Fruit fly (Drosophila melanogaster) whole organism, embryonic: ENCODE results near the gene Max.

Experiments
- CG12942 ChIP-seq: fragments of 200-800 bp; sonication (Bioruptor generic); optimal IDR thresholded peaks from 3 replicates; lab custom pipeline; 2016; ENCODE audit warnings: missing biosample characterization, missing genetic modification characterization
- CG17359 ChIP-seq: fragments of 200-800 bp; sonication (Bioruptor generic); optimal IDR thresholded peaks from 3 replicates; lab custom pipeline; 2018; ENCODE audit warnings: missing biosample characterization, mild to moderate bottlenecking, missing genetic modification characterization, moderate library complexity
- CG18619 ChIP-seq: fragments of 200-800 bp; sonication (Bioruptor generic); optimal IDR thresholded peaks from 3 replicates; lab custom pipeline; 2017; ENCODE audit warnings: missing biosample characterization, mild to moderate bottlenecking, missing genetic modification characterization
- CG30403 ChIP-seq: fragments of 200-800 bp; sonication (Bioruptor generic); optimal IDR thresholded peaks from 3 replicates; lab custom pipeline; 2016; ENCODE audit warnings: missing biosample characterization, missing genetic modification characterization
- CG31441 ChIP-seq: fragments of 200-800 bp; sonication (Bioruptor generic); IDR thresholded peaks from 2 replicates; pipeline ENCODE4 v1.3.6; 2022; ENCODE audit warnings: missing biosample characterization, missing genetic modification characterization
- CG3163 ChIP-seq: fragments of 200-800 bp; sonication (Bioruptor generic); optimal IDR thresholded peaks from 3 replicates; lab custom pipeline; 2016; ENCODE audit warnings: missing biosample characterization, missing genetic modification characterization
- CG34376 ChIP-seq: fragments of 200-800 bp; sonication (Bioruptor generic); optimal IDR thresholded peaks from 2 replicates; lab custom pipeline; 2018; ENCODE audit warnings: missing biosample characterization, mild to moderate bottlenecking, missing genetic modification characterization
- CG4282 ChIP-seq: fragments of 200-800 bp; sonication (Bioruptor generic); optimal IDR thresholded peaks from 2 replicates; lab custom pipeline; 2016; ENCODE audit warnings: missing biosample characterization, missing genetic modification characterization
- CG4404 ChIP-seq: fragments of 200-800 bp; sonication (Bioruptor generic); IDR thresholded peaks from 2 replicates; pipeline ENCODE4 v1.3.6; 2022; ENCODE audit warnings: missing biosample characterization, missing genetic modification characterization
- CG4707 ChIP-seq: fragments of 200-800 bp; sonication (Bioruptor generic); optimal IDR thresholded peaks from 2 replicates; lab custom pipeline; 2018; ENCODE audit warnings: missing biosample characterization, mild to moderate bottlenecking, missing genetic modification characterization, moderate library complexity
- CG6813 ChIP-seq: fragments of 200-800 bp; sonication (Bioruptor generic); optimal IDR thresholded peaks from 2 replicates; lab custom pipeline; 2017; ENCODE audit warnings: missing biosample characterization, missing genetic modification characterization, mild to moderate bottlenecking, moderate library complexity, missing genetic modification reagents
- CG7839 ChIP-seq: fragments of 200-800 bp; sonication (Bioruptor generic); optimal IDR thresholded peaks from 3 replicates; lab custom pipeline; 2018; ENCODE audit warnings: missing biosample characterization, mild to moderate bottlenecking, missing genetic modification characterization, moderate library complexity
- CG8290 ChIP-seq, 3 experiments: fragments of 200-800 bp; sonication (Bioruptor generic); optimal IDR thresholded peaks; 2 replicates each; lab custom pipeline; 2016 to 2019; ENCODE audit warnings: missing biosample characterization in 3 of 3, missing genetic modification characterization in 3 of 3, mild to moderate bottlenecking in 2 of 3, moderate library complexity in 1 of 3
- CG9437 ChIP-seq: fragments of 200-800 bp; sonication (Bioruptor generic); optimal IDR thresholded peaks from 2 replicates; lab custom pipeline; 2018; ENCODE audit warnings: missing biosample characterization, mild to moderate bottlenecking, missing genetic modification characterization
- CG9876 ChIP-seq: fragments of 200-800 bp; sonication (Bioruptor generic); optimal IDR thresholded peaks from 2 replicates; lab custom pipeline; 2016; ENCODE audit warnings: missing biosample characterization, missing genetic modification characterization
- CoRest ChIP-seq: fragments of 200-800 bp; sonication (Bioruptor generic); optimal IDR thresholded peaks from 3 replicates; lab custom pipeline; 2018; ENCODE audit warnings: missing biosample characterization, mild to moderate bottlenecking, missing genetic modification characterization, moderate library complexity
- Drgx ChIP-seq: fragments of 200-800 bp; sonication (Bioruptor generic); IDR thresholded peaks from 2 replicates; pipeline ENCODE4 v1.3.6; 2022; ENCODE audit warnings: missing biosample characterization, missing genetic modification characterization
- Eip74EF ChIP-seq, 2 experiments: fragments of 200-800 bp in 1 of 2; fragments of >200 bp in 1 of 2; sonication (Bioruptor generic) in 1 of 2; optimal IDR thresholded peaks; 2 replicates each; lab custom pipeline; 2017 to 2019; ENCODE audit warnings: missing biosample characterization in 2 of 2, missing genetic modification characterization in 2 of 2, mild to moderate bottlenecking in 1 of 2, moderate library complexity in 1 of 2
- Fer1 ChIP-seq: fragments of 200-800 bp; sonication (Bioruptor generic); optimal IDR thresholded peaks from 2 replicates; lab custom pipeline; 2017; ENCODE audit warnings: missing biosample characterization, mild to moderate bottlenecking, missing genetic modification characterization
- Hr78 ChIP-seq, 2 experiments: fragments of 200-800 bp in 1 of 2; fragments of >200 bp in 1 of 2; sonication (Bioruptor generic) in 1 of 2; optimal IDR thresholded peaks; 2 replicates each; lab custom pipeline; 2017 to 2019; ENCODE audit warnings: missing biosample characterization in 2 of 2, missing genetic modification characterization in 2 of 2, mild to moderate bottlenecking in 1 of 2, moderate library complexity in 1 of 2
- Sox102F ChIP-seq: fragments of 200-800 bp; sonication (Bioruptor generic); optimal IDR thresholded peaks from 2 replicates; lab custom pipeline; 2018; ENCODE audit warnings: missing biosample characterization, mild to moderate bottlenecking, missing genetic modification characterization, moderate library complexity
- Ssrp ChIP-seq: fragments of 200-800 bp; sonication (Bioruptor generic); optimal IDR thresholded peaks from 2 replicates; lab custom pipeline; 2018; ENCODE audit warnings: missing biosample characterization, mild to moderate bottlenecking, missing genetic modification characterization, moderate library complexity
- TFAM ChIP-seq: fragments of 200-800 bp; sonication (Bioruptor generic); optimal IDR thresholded peaks from 2 replicates; lab custom pipeline; 2017; ENCODE audit warnings: missing biosample characterization, missing genetic modification characterization, inconsistent platforms
- Trl ChIP-seq, 3 experiments: fragments of >200 bp in 2 of 3; fragments of 200-800 bp in 1 of 3; sonication (Bioruptor generic) in 1 of 3; optimal IDR thresholded peaks; 2 replicates in 1 of 3; 3 replicates in 2 of 3; lab custom pipeline; 2016 to 2017; ENCODE audit warnings: missing biosample characterization in 1 of 3, missing genetic modification characterization in 1 of 3
- ac ChIP-seq: fragments of 200-800 bp; sonication (Bioruptor generic); optimal IDR thresholded peaks from 3 replicates; lab custom pipeline; 2017; ENCODE audit warnings: missing biosample characterization, mild to moderate bottlenecking, missing genetic modification characterization
- btn ChIP-seq: fragments of 200-800 bp; sonication (Bioruptor generic); optimal IDR thresholded peaks from 2 replicates; lab custom pipeline; 2016; ENCODE audit warnings: missing biosample characterization, missing genetic modification characterization
- caup ChIP-seq: fragments of 200-800 bp; sonication (Bioruptor generic); optimal IDR thresholded peaks from 3 replicates; lab custom pipeline; 2017; ENCODE audit warnings: missing biosample characterization, mild to moderate bottlenecking, missing genetic modification characterization, moderate library complexity; ENCODE audit not compliant: severe bottlenecking
- crc ChIP-seq: fragments of 200-800 bp; sonication (Bioruptor generic); optimal IDR thresholded peaks from 2 replicates; lab custom pipeline; 2016; ENCODE audit warnings: missing biosample characterization, missing genetic modification characterization
- eve ChIP-seq, 2 experiments: fragments of >200 bp; optimal IDR thresholded peaks; 2 replicates each; lab custom pipeline; 2017; ENCODE audit warnings: missing biosample characterization in 2 of 2, missing genetic modification characterization in 2 of 2
- inv ChIP-seq: fragments of 200-800 bp; sonication (Bioruptor generic); IDR thresholded peaks from 2 replicates; pipeline ENCODE4 v1.3.6; 2022; ENCODE audit warnings: missing biosample characterization, missing genetic modification characterization; ENCODE audit not compliant: partially characterized antibody
- kay ChIP-seq: fragments of 200-800 bp; sonication (Bioruptor generic); optimal IDR thresholded peaks from 2 replicates; lab custom pipeline; 2016; ENCODE audit warnings: missing biosample characterization, missing genetic modification characterization
- knrl ChIP-seq: fragments of 200-800 bp; sonication (Bioruptor generic); IDR thresholded peaks from 3 replicates; pipeline ENCODE4 v1.3.6; 2022; ENCODE audit warnings: missing biosample characterization, missing genetic modification characterization; ENCODE audit not compliant: partially characterized antibody
- nau ChIP-seq: fragments of 200-800 bp; sonication (Bioruptor generic); optimal IDR thresholded peaks from 3 replicates; lab custom pipeline; 2017; ENCODE audit warnings: missing biosample characterization, mild to moderate bottlenecking, missing genetic modification characterization, missing genetic modification reagents
- org-1 ChIP-seq: fragments of 200-800 bp; sonication (Bioruptor generic); optimal IDR thresholded peaks from 2 replicates; lab custom pipeline; 2017; ENCODE audit warnings: missing biosample characterization, missing genetic modification characterization
- phol ChIP-seq: fragments of 200-800 bp; sonication (Bioruptor generic); optimal IDR thresholded peaks from 3 replicates; lab custom pipeline; 2018; ENCODE audit warnings: missing biosample characterization, mild to moderate bottlenecking, missing genetic modification characterization, moderate library complexity
- psq ChIP-seq: fragments of 200-800 bp; sonication (Bioruptor generic); optimal IDR thresholded peaks from 2 replicates; lab custom pipeline; 2017; ENCODE audit warnings: missing biosample characterization, missing genetic modification characterization
- sob ChIP-seq: fragments of 200-800 bp; sonication (Bioruptor generic); IDR thresholded peaks from 2 replicates; pipeline ENCODE4 v1.3.6; 2022; ENCODE audit warnings: missing biosample characterization, missing genetic modification characterization
- tio ChIP-seq: fragments of 200-800 bp; sonication (Bioruptor generic); optimal IDR thresholded peaks from 2 replicates; lab custom pipeline; 2017; ENCODE audit warnings: missing biosample characterization, missing genetic modification characterization, inconsistent platforms
- tll ChIP-seq, 2 experiments: fragments of 200-800 bp in 1 of 2; fragments of >200 bp in 1 of 2; sonication (Bioruptor generic) in 1 of 2; optimal IDR thresholded peaks; 2 replicates each; lab custom pipeline; 2017 to 2019; ENCODE audit warnings: missing biosample characterization in 2 of 2, missing genetic modification characterization in 2 of 2, mild to moderate bottlenecking in 1 of 2, moderate library complexity in 1 of 2
- trem ChIP-seq: fragments of 200-800 bp; optimal IDR thresholded peaks from 3 replicates; lab custom pipeline; 2019; ENCODE audit warnings: missing biosample characterization, mild to moderate bottlenecking, missing genetic modification characterization, moderate library complexity
- zfh2 ChIP-seq: fragments of 200-800 bp; sonication (Bioruptor generic); optimal IDR thresholded peaks from 2 replicates; lab custom pipeline; 2016; ENCODE audit warnings: missing biosample characterization, missing genetic modification characterization

The Max gene

dm6 chr3L:19233798-19234781 lies 29.9 kb downstream of the Max start (continued):
- TF ChIP-seq Trl (optimal IDR thresholded peaks at IDR 0.05; lab: Kevin White, UChicago) (peak; percentile 30 to 35), Trl (GFP tag; optimal IDR thresholded peaks at IDR 0.05; lab: Kevin White, UChicago) (no peak), CG8290 (GFP tag; optimal IDR thresholded peaks at IDR 0.05; lab: Kevin White, UChicago) (no peak), CG8290 (tag; optimal IDR thresholded peaks at IDR 0.05; lab: Kevin White, UChicago) (no peak), org-1 (no peak), crc (GFP tag; lab: Kevin White, UChicago) (no peak), nau (GFP tag; lab: Kevin White, UChicago) (no peak), Ssrp (tag; lab: Kevin White, UChicago) (peak; percentile 10), CG4404 (no peak), CG31441 (GFP tag; lab: Robert Waterston, UW) (peak; percentile 41; the same call in 1 of the 2 replicates), Sox102F (GFP tag; lab: Kevin White, UChicago) (peak; percentile 28), psq (no peak), tll (GFP tag; optimal IDR thresholded peaks at IDR 0.05; lab: Kevin White, UChicago) (no peak), TFAM (GFP tag; lab: Kevin White, UChicago) (no peak), CG7839 (tag; lab: Kevin White, UChicago) (peak; percentile 25), caup (GFP tag; lab: Kevin White, UChicago) (no peak), ac (no peak), tio (no peak), zfh2 (GFP tag; lab: Kevin White, UChicago) (no peak), kay (GFP tag; lab: Kevin White, UChicago) (no peak), Eip74EF (GFP tag; optimal IDR thresholded peaks at IDR 0.05; lab: Kevin White, UChicago) (no peak), CG17359 (tag; lab: Kevin White, UChicago) (no peak), CG9437 (GFP tag; lab: Kevin White, UChicago) (peak; percentile 19), CG4707 (no peak), phol (tag; lab: Kevin White, UChicago) (peak; percentile 34), CG9876 (GFP tag; lab: Kevin White, UChicago) (no peak), sob (GFP tag; lab: Robert Waterston, UW) (no peak), inv (no peak), knrl (GFP tag; lab: Robert Waterston, UW) (no peak), CG34376 (GFP tag; lab: Kevin White, UChicago) (no peak), CG18619 (GFP tag; lab: Kevin White, UChicago) (no peak), CG6813 (GFP tag; lab: Kevin White, UChicago) (no peak), eve (GFP tag; optimal IDR thresholded peaks at IDR 0.05; lab: Kevin White, UChicago) (peak in 1 of 2 experiments; percentile 52), CG4282 (GFP tag; lab: Kevin White, UChicago) (no peak), Fer1 (GFP tag; lab: Kevin White, UChicago) (no peak), btn (no peak), Drgx (GFP tag; lab: Robert Waterston, UW) (peak; percentile 74), Hr78 (GFP tag; optimal IDR thresholded peaks at IDR 0.05; lab: Kevin White, UChicago) (no peak), trem (tag; lab: Kevin White, UChicago) (no peak), CoRest (tag; lab: Kevin White, UChicago) (peak; percentile 11), CG12942 (GFP tag; lab: Kevin White, UChicago) (no peak), CG3163 (GFP tag; lab: Kevin White, UChicago) (no peak), CG30403 (GFP tag; lab: Kevin White, UChicago) (peak; percentile 41)
